Worm (Caenorhabditis elegans) whole organism, L4 larva: Measurements from ENCODE around the gene cest-13.

Experiments
- D1046.2 ChIP-seq: fragments of 200-800 bp; sonication (Bioruptor generic); IDR thresholded peaks from 2 replicates; pipeline ENCODE4 v1.3.6; 2022; ENCODE audit warnings: missing genetic modification characterization, missing compliant biosample characterization
- F49E8.2 ChIP-seq: sonication (generic microtip); optimal IDR thresholded peaks from 2 replicates; lab custom pipeline; 2016; ENCODE audit warnings: missing compliant biosample characterization, mild to moderate bottlenecking, missing genetic modification characterization, borderline replicate concordance
- T26A8.4 ChIP-seq: fragments of 200-800 bp; sonication (Bioruptor generic); IDR thresholded peaks from 2 replicates; pipeline ENCODE4 v1.3.6; 2022; ENCODE audit warnings: missing genetic modification characterization, missing compliant biosample characterization
- Y105C5A.15 ChIP-seq: fragments of 200-800 bp; sonication (Bioruptor generic); IDR thresholded peaks from 2 replicates; pipeline ENCODE4 v1.3.6; 2022; ENCODE audit warnings: missing genetic modification characterization, missing compliant biosample characterization
- Y48G9A.11 ChIP-seq: fragments of 200-800 bp; sonication (Bioruptor generic); IDR thresholded peaks from 2 replicates; pipeline ENCODE4 v1.3.6; 2022; ENCODE audit warnings: missing genetic modification reagents, missing genetic modification characterization, missing compliant biosample characterization
- ZK546.5 ChIP-seq, 2 experiments: sonication (generic microtip); optimal IDR thresholded peaks; 2 replicates each; lab custom pipeline; 2017; ENCODE audit warnings: missing biosample characterization in 2 of 2, missing genetic modification characterization in 2 of 2
- aha-1 ChIP-seq: fragments of 150-350 bp; peaks from one replicate; lab custom pipeline; 2014; ENCODE audit warnings: missing biosample characterization, missing genetic modification characterization
- arid-1 ChIP-seq: fragments of 200-800 bp; sonication (Bioruptor generic); conservative IDR thresholded peaks from 2 replicates; pipeline ENCODE4 v1.3.6; 2022; ENCODE audit warnings: missing genetic modification reagents, missing genetic modification characterization, missing compliant biosample characterization
- ceh-28 ChIP-seq: fragments of 150-350 bp; optimal IDR thresholded peaks from 2 replicates; lab custom pipeline; 2014; ENCODE audit warnings: missing biosample characterization, missing genetic modification reagents, missing genetic modification characterization
- ceh-32 ChIP-seq: sonication (generic microtip); optimal IDR thresholded peaks from 2 replicates; lab custom pipeline; 2016; ENCODE audit warnings: mild to moderate bottlenecking, missing genetic modification characterization, missing compliant biosample characterization; ENCODE audit not compliant: poor library complexity
- ceh-44 ChIP-seq: fragments of 200-800 bp; sonication (Bioruptor generic); IDR thresholded peaks from 2 replicates; pipeline ENCODE4 v1.3.6; 2022; ENCODE audit warnings: missing genetic modification reagents, missing genetic modification characterization, missing compliant biosample characterization
- ces-1 ChIP-seq: fragments of 150-350 bp; sonication (generic microtip); optimal IDR thresholded peaks from 4 replicates; lab custom pipeline; 2014; ENCODE audit warnings: missing biosample characterization, missing genetic modification reagents, missing genetic modification characterization
- cey-2 ChIP-seq: sonication (generic microtip); optimal IDR thresholded peaks from 3 replicates; lab custom pipeline; 2017; ENCODE audit warnings: missing genetic modification characterization, mild to moderate bottlenecking, missing compliant biosample characterization, antibody characterized with exemption, borderline replicate concordance; ENCODE audit not compliant: insufficient read depth
- ctbp-1 ChIP-seq: fragments of 200-800 bp; sonication (Bioruptor generic); IDR thresholded peaks from 2 replicates; pipeline ENCODE4 v1.3.6; 2022; ENCODE audit warnings: missing genetic modification reagents, missing genetic modification characterization, missing compliant biosample characterization
- daf-12 ChIP-seq: fragments of 150-350 bp; optimal IDR thresholded peaks from 2 replicates; lab custom pipeline; 2014; ENCODE audit warnings: missing biosample characterization, missing genetic modification reagents, missing genetic modification characterization
- daf-16 ChIP-seq, 3 experiments: sonication (generic microtip); optimal IDR thresholded peaks; 2 replicates each; lab custom pipeline; 2016 to 2017; ENCODE audit warnings: missing genetic modification characterization in 3 of 3, missing genetic modification reagents in 3 of 3, mild to moderate bottlenecking in 2 of 3, missing compliant biosample characterization in 2 of 3, missing biosample characterization in 1 of 3, moderate library complexity in 1 of 3
- daf-19 ChIP-seq: fragments of 200-800 bp; sonication (Bioruptor generic); conservative IDR thresholded peaks from 2 replicates; pipeline ENCODE4 v1.3.6; 2022; ENCODE audit warnings: missing genetic modification characterization, missing compliant biosample characterization
- dmd-6 ChIP-seq: fragments of 200-800 bp; sonication (Bioruptor generic); IDR thresholded peaks from 2 replicates; pipeline ENCODE4 v1.3.6; 2022; ENCODE audit warnings: missing genetic modification reagents, missing genetic modification characterization, missing compliant biosample characterization
- dmd-8 ChIP-seq: fragments of 200-800 bp; sonication (Bioruptor generic); IDR thresholded peaks from 2 replicates; pipeline ENCODE4 v1.3.6; 2022; ENCODE audit warnings: missing genetic modification characterization, missing compliant biosample characterization
- dmd-9 ChIP-seq: fragments of 200-800 bp; sonication (Bioruptor generic); IDR thresholded peaks from 2 replicates; pipeline ENCODE4 v1.3.6; 2022; ENCODE audit warnings: missing genetic modification reagents, missing genetic modification characterization, missing compliant biosample characterization
- duxl-1 ChIP-seq: sonication (generic microtip); optimal IDR thresholded peaks from 2 replicates; lab custom pipeline; 2016; ENCODE audit warnings: mild to moderate bottlenecking, missing genetic modification characterization, moderate library complexity, missing compliant biosample characterization; ENCODE audit not compliant: poor library complexity
- hlh-30 ChIP-seq: sonication (generic microtip); optimal IDR thresholded peaks from 2 replicates; lab custom pipeline; 2017; ENCODE audit warnings: antibody characterized with exemption, mild to moderate bottlenecking, missing genetic modification characterization, missing compliant biosample characterization; ENCODE audit not compliant: insufficient read depth
- hmg-1.1 ChIP-seq: fragments of 200-800 bp; sonication (Bioruptor generic); IDR thresholded peaks from 2 replicates; pipeline ENCODE4 v1.3.6; 2022; ENCODE audit warnings: missing genetic modification reagents, missing genetic modification characterization, missing compliant biosample characterization
- lin-29 ChIP-seq: fragments of 200-800 bp; sonication (Bioruptor generic); IDR thresholded peaks from 2 replicates; pipeline ENCODE4 v1.3.6; 2022; ENCODE audit warnings: missing genetic modification reagents, missing genetic modification characterization, missing compliant biosample characterization
- lin-38 ChIP-seq: fragments of 200-800 bp; sonication (Bioruptor generic); IDR thresholded peaks from 2 replicates; pipeline ENCODE4 v1.3.6; 2022; ENCODE audit warnings: missing genetic modification reagents, missing genetic modification characterization, missing compliant biosample characterization
- lin-39 ChIP-seq: fragments of 150-350 bp; optimal IDR thresholded peaks from 2 replicates; lab custom pipeline; 2014; ENCODE audit warnings: missing biosample characterization, missing genetic modification reagents, missing genetic modification characterization
- lsy-2 ChIP-seq, 2 experiments: fragments of 150-350 bp in 1 of 2; sonication (generic microtip) in 1 of 2; optimal IDR thresholded peaks; 2 replicates each; lab custom pipeline; 2014 to 2017; ENCODE audit warnings: missing biosample characterization in 2 of 2, missing genetic modification characterization in 2 of 2
- madf-9 ChIP-seq: fragments of 200-800 bp; sonication (Bioruptor generic); conservative IDR thresholded peaks from 2 replicates; pipeline ENCODE4 v1.3.6; 2022; ENCODE audit warnings: missing genetic modification reagents, missing genetic modification characterization, missing compliant biosample characterization
- mep-1 ChIP-seq: fragments of 150-350 bp; sonication (generic microtip); optimal IDR thresholded peaks from 3 replicates; lab custom pipeline; 2014; ENCODE audit warnings: missing biosample characterization, missing genetic modification characterization
- mes-2 ChIP-seq: sonication (generic microtip); optimal IDR thresholded peaks from 2 replicates; lab custom pipeline; 2016; ENCODE audit warnings: missing genotype, mild to moderate bottlenecking, missing genetic modification characterization, missing compliant biosample characterization; ENCODE audit not compliant: poor library complexity, severe bottlenecking
- mxl-3 ChIP-seq: fragments of 200-800 bp; sonication (Bioruptor generic); optimal IDR thresholded peaks from 2 replicates; lab custom pipeline; 2018; ENCODE audit warnings: mild to moderate bottlenecking, missing genetic modification characterization, missing compliant biosample characterization
- nhr-10 ChIP-seq: fragments of 150-350 bp; optimal IDR thresholded peaks from 2 replicates; lab custom pipeline; 2014; ENCODE audit warnings: missing biosample characterization, missing genetic modification characterization
- nhr-102 ChIP-seq: sonication (generic microtip); optimal IDR thresholded peaks from 2 replicates; lab custom pipeline; 2016; ENCODE audit warnings: mild to moderate bottlenecking, missing genetic modification characterization, moderate library complexity, missing compliant biosample characterization
- nhr-28 ChIP-seq: fragments of 150-350 bp; optimal IDR thresholded peaks from 2 replicates; lab custom pipeline; 2014; ENCODE audit warnings: missing biosample characterization, missing genetic modification characterization
- nhr-41 ChIP-seq: fragments of 200-800 bp; sonication (Bioruptor generic); IDR thresholded peaks from 2 replicates; pipeline ENCODE4 v1.3.6; 2022; ENCODE audit warnings: missing genetic modification reagents, missing genetic modification characterization, missing compliant biosample characterization
- nhr-76 ChIP-seq: fragments of 150-350 bp; optimal IDR thresholded peaks from 2 replicates; lab custom pipeline; 2014; ENCODE audit warnings: missing biosample characterization, missing genetic modification characterization
- pha-4 ChIP-seq, 2 experiments: fragments of 150-350 bp in 1 of 2; fragments of 200-800 bp in 1 of 2; sonication (Bioruptor generic) in 1 of 2; IDR thresholded peaks in 1 of 2; optimal IDR thresholded peaks in 1 of 2; 2 replicates each; pipeline versions ENCODE4 v1.3.6 to Lab custom; 2014 to 2022; ENCODE audit warnings: missing genetic modification characterization in 2 of 2, missing genetic modification reagents in 2 of 2, missing biosample characterization in 1 of 2, missing compliant biosample characterization in 1 of 2
- php-3 ChIP-seq: fragments of 200-800 bp; sonication (Bioruptor generic); IDR thresholded peaks from 2 replicates; pipeline ENCODE4 v1.3.6; 2022; ENCODE audit warnings: missing genetic modification reagents, missing genetic modification characterization, missing compliant biosample characterization
- pqm-1 ChIP-seq: sonication (generic microtip); optimal IDR thresholded peaks from 2 replicates; lab custom pipeline; 2017; ENCODE audit warnings: missing biosample characterization, missing genetic modification characterization
- saeg-2 ChIP-seq: fragments of 200-800 bp; sonication (Bioruptor generic); IDR thresholded peaks from 2 replicates; pipeline ENCODE4 v1.3.6; 2022; ENCODE audit warnings: missing genetic modification reagents, missing genetic modification characterization, missing compliant biosample characterization
- set-16 ChIP-seq: fragments of 200-800 bp; sonication (Bioruptor generic); IDR thresholded peaks from 2 replicates; pipeline ENCODE4 v1.3.6; 2022; ENCODE audit warnings: missing genetic modification reagents, missing genetic modification characterization, missing compliant biosample characterization
- skn-1 ChIP-seq: fragments of 150-350 bp; optimal IDR thresholded peaks from 2 replicates; lab custom pipeline; 2014; ENCODE audit warnings: missing biosample characterization, missing genetic modification characterization
- spr-1 ChIP-seq: sonication (generic microtip); optimal IDR thresholded peaks from 2 replicates; lab custom pipeline; 2016; ENCODE audit warnings: mild to moderate bottlenecking, missing genetic modification characterization, missing compliant biosample characterization
- vab-7 ChIP-seq: fragments of 200-800 bp; sonication (Bioruptor generic); IDR thresholded peaks from 2 replicates; pipeline ENCODE4 v1.3.6; 2022; ENCODE audit warnings: missing genetic modification reagents, missing genetic modification characterization, missing compliant biosample characterization
- zip-2 ChIP-seq: fragments of 150-350 bp; optimal IDR thresholded peaks from 2 replicates; lab custom pipeline; 2014; ENCODE audit warnings: missing biosample characterization, missing genetic modification characterization

The cest-13 gene

DNA sequence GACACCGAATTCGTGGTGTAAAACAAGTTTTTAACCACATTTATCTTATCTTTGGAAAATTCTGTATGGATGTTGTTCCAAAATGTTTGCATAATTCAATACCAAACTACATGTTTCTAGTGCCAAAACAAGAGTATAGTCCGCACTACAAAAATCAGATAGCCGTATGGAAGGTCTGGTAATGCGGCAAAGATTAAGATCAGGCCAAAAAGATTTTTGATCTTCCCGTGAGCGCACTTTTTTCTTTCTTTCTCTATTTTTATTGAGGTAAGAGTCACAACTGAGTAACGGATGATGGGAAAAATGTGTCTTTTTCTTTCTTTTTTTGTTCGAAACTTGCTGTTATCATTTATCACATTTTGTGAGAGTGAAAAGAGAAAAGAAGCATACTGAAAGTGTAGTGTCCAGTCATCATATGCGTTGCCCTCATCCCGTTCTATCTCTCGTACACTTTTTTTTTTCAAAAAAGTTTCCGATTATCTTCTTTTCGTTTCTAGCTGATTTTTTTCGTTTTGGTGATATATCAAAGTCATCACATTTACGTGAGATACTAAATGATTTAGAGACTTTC is 15.4 kb upstream of the cest-13 start (continued):
- TF ChIP-seq lin-39 (tag; lab: Kevin White, UChicago) (no peak), Y105C5A.15 (GFP tag; lab: Robert Waterston, UW) (no peak), nhr-10 (tag; lab: Kevin White, UChicago) (no peak)

DNA sequence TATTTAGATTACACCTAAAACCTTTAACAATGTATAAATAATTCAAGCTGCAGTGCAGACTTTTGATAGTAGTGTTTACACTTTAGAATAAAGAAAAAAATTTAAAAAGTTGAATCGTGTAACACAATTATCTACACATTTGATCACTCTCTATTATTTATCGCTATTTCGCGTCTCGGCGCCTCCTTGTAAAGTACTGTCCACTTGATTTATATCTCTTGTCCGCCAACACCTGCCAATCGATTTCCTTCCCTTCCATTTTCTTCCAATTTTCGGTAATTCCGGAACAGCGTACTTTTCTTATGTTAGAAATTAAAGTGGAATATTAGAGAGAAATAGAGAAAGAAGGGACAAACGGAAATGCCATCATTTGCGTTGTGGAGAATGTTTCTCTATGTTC is 14.5 kb upstream of the cest-13 start:
- TF ChIP-seq skn-1 (no peak), dmd-8 (no peak), mes-2 (tag; lab: Kevin White, UChicago) (peak; percentile 3), aha-1 (tag; lab: Kevin White, UChicago) (peak; percentile 77), lin-38 (GFP tag; lab: Robert Waterston, UW) (no peak), daf-16 (GFP tag; optimal IDR thresholded peaks at IDR 0.05; lab: Kevin White, UChicago) (no peak), daf-16 (tag; optimal IDR thresholded peaks at IDR 0.05; lab: Kevin White, UChicago) (peak; percentile 19), php-3 (GFP tag; lab: Robert Waterston, UW) (peak; percentile 61; the same call in 1 of the 2 replicates), spr-1 (tag; lab: Kevin White, UChicago) (no peak), dmd-6 (GFP tag; lab: Robert Waterston, UW) (no peak), hlh-30 (tag; lab: Kevin White, UChicago) (no peak)
- TF ChIP-seq, all 104 proteins: peak for 4

- TF ChIP-seq ceh-28 (tag; lab: Kevin White, UChicago) (no peak), ZK546.5 (tag; optimal IDR thresholded peaks at IDR 0.05; lab: Kevin White, UChicago) (no peak), pqm-1 (peak; percentile 20), arid-1 (GFP tag; lab: Robert Waterston, UW) (no peak), lin-29 (GFP tag; lab: Robert Waterston, UW) (no peak), saeg-2 (GFP tag; lab: Robert Waterston, UW) (no peak), dmd-6 (GFP tag; lab: Robert Waterston, UW) (peak; percentile 79), ctbp-1 (no peak), Y48G9A.11 (GFP tag; lab: Robert Waterston, UW) (no peak), set-16 (GFP tag; lab: Robert Waterston, UW) (no peak), daf-12 (tag; lab: Kevin White, UChicago) (no peak), madf-9 (GFP tag; lab: Robert Waterston, UW) (no peak), daf-16 (GFP tag; optimal IDR thresholded peaks at IDR 0.05; lab: Kevin White, UChicago) (no peak), daf-16 (tag; optimal IDR thresholded peaks at IDR 0.05; lab: Kevin White, UChicago) (peak; percentile 70), hmg-1.1 (GFP tag; lab: Robert Waterston, UW) (no peak), mep-1 (no peak), T26A8.4 (GFP tag; lab: Robert Waterston, UW) (no peak), pha-4 (GFP tag; IDR thresholded peaks at IDR 0.05; lab: Robert Waterston, UW) (no peak), pha-4 (tag; optimal IDR thresholded peaks at IDR 0.05; lab: Kevin White, UChicago) (no peak), cey-2 (no peak), lsy-2 (tag; optimal IDR thresholded peaks at IDR 0.05; lab: Kevin White, UChicago) (no peak), dmd-9 (GFP tag; lab: Robert Waterston, UW) (no peak), nhr-28 (tag; lab: Kevin White, UChicago) (peak; percentile 15), nhr-76 (tag; lab: Kevin White, UChicago) (no peak), php-3 (GFP tag; lab: Robert Waterston, UW) (no peak), duxl-1 (no peak), ceh-32 (tag; lab: Kevin White, UChicago) (no peak), mxl-3 (GFP tag; lab: Kevin White, UChicago) (no peak), ces-1 (GFP tag; lab: Kevin White, UChicago) (no peak), nhr-41 (GFP tag; lab: Robert Waterston, UW) (no peak), nhr-102 (tag; lab: Kevin White, UChicago) (no peak), daf-19 (GFP tag; lab: Robert Waterston, UW) (no peak), F49E8.2 (tag; lab: Kevin White, UChicago) (no peak), hlh-30 (tag; lab: Kevin White, UChicago) (peak; percentile 42), ceh-44 (no peak), D1046.2 (no peak), vab-7 (no peak), zip-2 (no peak)
Observed at ce11 chrX:13746231-13746630, 13.8 kb upstream of the cest-13 start.
